Worm (Caenorhabditis elegans) whole organism, L1 larva: ENCODE data around the gene F08D12.3.

ENCODE experiments used
- C16A3.4 ChIP-seq: fragments of 150-350 bp; optimal IDR thresholded peaks from 2 replicates; lab custom pipeline; 2014; ENCODE audit warnings: missing biosample characterization, missing genetic modification characterization
- C34B4.2 ChIP-seq: sonication (generic microtip); optimal IDR thresholded peaks from 2 replicates; lab custom pipeline; 2017; ENCODE audit warnings: mild to moderate bottlenecking, missing genetic modification characterization, missing compliant biosample characterization
- F16B12.6 ChIP-seq: fragments of 150-350 bp; optimal IDR thresholded peaks from 2 replicates; lab custom pipeline; 2014; ENCODE audit warnings: missing biosample characterization, missing genetic modification characterization
- Y116A8C.19 ChIP-seq: sonication (generic microtip); optimal IDR thresholded peaks from 2 replicates; lab custom pipeline; 2016; ENCODE audit warnings: missing compliant biosample characterization, missing genetic modification characterization, borderline replicate concordance
- aha-1 ChIP-seq: fragments of 150-350 bp; optimal IDR thresholded peaks from 2 replicates; lab custom pipeline; 2014; ENCODE audit warnings: missing biosample characterization, missing genetic modification characterization
- aly-2 ChIP-seq: fragments of 150-350 bp; optimal IDR thresholded peaks from 2 replicates; lab custom pipeline; 2014; ENCODE audit warnings: missing biosample characterization, missing genetic modification characterization
- ama-1 ChIP-seq: fragments of 150-350 bp; optimal IDR thresholded peaks from 2 replicates; lab custom pipeline; 2014
- blmp-1 ChIP-seq: fragments of 150-350 bp; optimal IDR thresholded peaks from 2 replicates; lab custom pipeline; 2014; ENCODE audit warnings: missing biosample characterization, missing genetic modification characterization
- ceh-63 ChIP-seq: fragments of 200-800 bp; sonication (Bioruptor generic); optimal IDR thresholded peaks from 2 replicates; lab custom pipeline; 2018; ENCODE audit warnings: mild to moderate bottlenecking, missing genetic modification characterization, missing compliant biosample characterization
- ceh-8 ChIP-seq: fragments of 200-800 bp; sonication (Bioruptor generic); optimal IDR thresholded peaks from 2 replicates; lab custom pipeline; 2018; ENCODE audit warnings: mild to moderate bottlenecking, missing genetic modification characterization, moderate library complexity, missing compliant biosample characterization
- ceh-82 ChIP-seq, 3 experiments: fragments of 150-350 bp in 1 of 3; sonication (generic microtip) in 2 of 3; optimal IDR thresholded peaks; 2 replicates each; lab custom pipeline; 2014 to 2017; ENCODE audit warnings: missing biosample characterization in 3 of 3, missing genetic modification characterization in 3 of 3
- ceh-90 ChIP-seq: sonication (generic microtip); optimal IDR thresholded peaks from 2 replicates; lab custom pipeline; 2016; ENCODE audit warnings: missing genetic modification characterization, missing compliant biosample characterization
- ces-1 ChIP-seq: fragments of 150-350 bp; optimal IDR thresholded peaks from 2 replicates; lab custom pipeline; 2014; ENCODE audit warnings: missing biosample characterization, missing genetic modification reagents, missing genetic modification characterization
- dpl-1 ChIP-seq, 3 experiments: fragments of 150-350 bp in 2 of 3; sonication (generic microtip) in 1 of 3; optimal IDR thresholded peaks; 2 replicates each; lab custom pipeline; 2014 to 2017; ENCODE audit warnings: missing biosample characterization in 3 of 3, missing genetic modification characterization in 3 of 3, missing genetic modification reagents in 3 of 3
- dsc-1 ChIP-seq: sonication (generic microtip); optimal IDR thresholded peaks from 2 replicates; lab custom pipeline; 2016; ENCODE audit warnings: mild to moderate bottlenecking, missing genetic modification characterization, missing compliant biosample characterization
- efl-3 ChIP-seq: fragments of 200-800 bp; sonication (Bioruptor generic); optimal IDR thresholded peaks from 2 replicates; lab custom pipeline; 2018; ENCODE audit warnings: mild to moderate bottlenecking, missing genetic modification characterization, missing compliant biosample characterization
- elt-3 ChIP-seq, 6 experiments: fragments of 150-350 bp in 1 of 6; sonication (generic microtip); optimal IDR thresholded peaks; 2 replicates each; lab custom pipeline; 2017 to 2018; ENCODE audit warnings: missing biosample characterization in 6 of 6, missing genetic modification characterization in 6 of 6, inconsistent platforms in 1 of 6
- fkh-10 ChIP-seq: sonication (generic microtip); optimal IDR thresholded peaks from 2 replicates; lab custom pipeline; 2017; ENCODE audit warnings: missing biosample characterization, missing genetic modification reagents, missing genetic modification characterization
- fkh-4 ChIP-seq: sonication (generic microtip); optimal IDR thresholded peaks from 2 replicates; lab custom pipeline; 2016; ENCODE audit warnings: missing compliant biosample characterization, missing genetic modification characterization, borderline replicate concordance
- fos-1 ChIP-seq: fragments of 150-350 bp; optimal IDR thresholded peaks from 2 replicates; lab custom pipeline; 2014; ENCODE audit warnings: missing biosample characterization, missing genetic modification characterization
- grh-1 ChIP-seq: fragments of 200-800 bp; sonication (Bioruptor generic); IDR thresholded peaks from 2 replicates; pipeline ENCODE4 v1.3.6; 2022; ENCODE audit warnings: missing genetic modification reagents, missing genetic modification characterization, missing compliant biosample characterization
- hlh-4 ChIP-seq: sonication (generic microtip); optimal IDR thresholded peaks from 2 replicates; lab custom pipeline; 2016; ENCODE audit warnings: mild to moderate bottlenecking, missing genetic modification characterization, missing compliant biosample characterization
- hpl-2 ChIP-seq: fragments of 150-350 bp; optimal IDR thresholded peaks from 2 replicates; lab custom pipeline; 2014; ENCODE audit warnings: missing biosample characterization, missing genetic modification reagents, missing genetic modification characterization
- irx-1 ChIP-seq: sonication (generic microtip); optimal IDR thresholded peaks from 2 replicates; lab custom pipeline; 2016; ENCODE audit warnings: missing genetic modification characterization, missing compliant biosample characterization
- isw-1 ChIP-seq: fragments of 200-800 bp; sonication (Bioruptor generic); IDR thresholded peaks from 2 replicates; pipeline ENCODE4 v1.3.6; 2022; ENCODE audit warnings: missing genetic modification characterization, missing compliant biosample characterization
- jun-1 ChIP-seq: fragments of 150-350 bp; optimal IDR thresholded peaks from 2 replicates; lab custom pipeline; 2014; ENCODE audit warnings: missing biosample characterization, missing genetic modification reagents, missing genetic modification characterization
- lin-13 ChIP-seq: fragments of 150-350 bp; optimal IDR thresholded peaks from 2 replicates; lab custom pipeline; 2014; ENCODE audit warnings: missing biosample characterization, missing genetic modification reagents, missing genetic modification characterization
- lin-14 ChIP-seq: fragments of 200-800 bp; sonication (Bioruptor generic); optimal IDR thresholded peaks from 2 replicates; lab custom pipeline; 2018; ENCODE audit warnings: mild to moderate bottlenecking, missing genetic modification characterization, moderate library complexity, missing compliant biosample characterization
- lin-39 ChIP-seq: fragments of 150-350 bp; optimal IDR thresholded peaks from 2 replicates; lab custom pipeline; 2014; ENCODE audit warnings: missing biosample characterization, missing genetic modification reagents, missing genetic modification characterization
- lir-3 ChIP-seq: sonication (generic microtip); optimal IDR thresholded peaks from 2 replicates; lab custom pipeline; 2016; ENCODE audit warnings: mild to moderate bottlenecking, missing genetic modification characterization, moderate library complexity, missing compliant biosample characterization; ENCODE audit not compliant: poor library complexity
- lsy-2 ChIP-seq, 2 experiments: fragments of 150-350 bp; optimal IDR thresholded peaks; 2 replicates each; lab custom pipeline; 2014; ENCODE audit warnings: missing biosample characterization in 2 of 2, missing genetic modification characterization in 2 of 2
- nhr-12 ChIP-seq: sonication (generic microtip); optimal IDR thresholded peaks from 2 replicates; lab custom pipeline; 2017; ENCODE audit warnings: missing biosample characterization, missing genetic modification characterization
- nhr-19 ChIP-seq: fragments of 200-800 bp; sonication (Bioruptor generic); conservative IDR thresholded peaks from 2 replicates; pipeline ENCODE4 v1.3.6; 2022; ENCODE audit warnings: missing genetic modification characterization, missing compliant biosample characterization
- nhr-20 ChIP-seq: sonication (generic microtip); optimal IDR thresholded peaks from 2 replicates; lab custom pipeline; 2016; ENCODE audit warnings: mild to moderate bottlenecking, missing genetic modification characterization, missing compliant biosample characterization
- nhr-47 ChIP-seq: sonication (generic microtip); optimal IDR thresholded peaks from 2 replicates; lab custom pipeline; 2016; ENCODE audit warnings: mild to moderate bottlenecking, missing genetic modification characterization, moderate library complexity, missing compliant biosample characterization
- nhr-76 ChIP-seq: sonication (generic microtip); optimal IDR thresholded peaks from 2 replicates; lab custom pipeline; 2017; ENCODE audit warnings: missing biosample characterization, missing genetic modification characterization
- nhr-84 ChIP-seq: sonication (generic microtip); optimal IDR thresholded peaks from 2 replicates; lab custom pipeline; 2017; ENCODE audit warnings: missing biosample characterization, missing genetic modification characterization
- nhr-90 ChIP-seq: sonication (generic microtip); optimal IDR thresholded peaks from 2 replicates; lab custom pipeline; 2016; ENCODE audit warnings: mild to moderate bottlenecking, missing genetic modification characterization, missing compliant biosample characterization; ENCODE audit not compliant: poor library complexity
- pax-3 ChIP-seq: fragments of 200-800 bp; sonication (Bioruptor generic); optimal IDR thresholded peaks from 2 replicates; lab custom pipeline; 2018; ENCODE audit warnings: mild to moderate bottlenecking, missing genetic modification characterization, moderate library complexity, missing compliant biosample characterization
- rnt-1 ChIP-seq: sonication (generic microtip); optimal IDR thresholded peaks from 2 replicates; lab custom pipeline; 2016; ENCODE audit warnings: mild to moderate bottlenecking, missing genetic modification characterization, moderate library complexity, missing compliant biosample characterization
- skn-1 ChIP-seq: fragments of 150-350 bp; optimal IDR thresholded peaks from 2 replicates; lab custom pipeline; 2014; ENCODE audit warnings: missing biosample characterization, missing genetic modification characterization
- snu-23 ChIP-seq: sonication (generic microtip); optimal IDR thresholded peaks from 2 replicates; lab custom pipeline; 2016; ENCODE audit warnings: missing genetic modification characterization, missing compliant biosample characterization
- sox-4 ChIP-seq: sonication (generic microtip); optimal IDR thresholded peaks from 2 replicates; lab custom pipeline; 2016; ENCODE audit warnings: missing genetic modification characterization, missing compliant biosample characterization
- sptf-1 ChIP-seq: fragments of 150-350 bp; optimal IDR thresholded peaks from 2 replicates; lab custom pipeline; 2014; ENCODE audit warnings: missing biosample characterization, missing genetic modification characterization
- sup-37 ChIP-seq: fragments of 200-800 bp; sonication (Bioruptor generic); optimal IDR thresholded peaks from 2 replicates; lab custom pipeline; 2018; ENCODE audit warnings: mild to moderate bottlenecking, missing genetic modification characterization, missing compliant biosample characterization
- swsn-7 ChIP-seq: sonication (generic microtip); optimal IDR thresholded peaks from 2 replicates; lab custom pipeline; 2016; ENCODE audit warnings: missing genetic modification characterization, missing compliant biosample characterization
- tlp-1 ChIP-seq: fragments of 150-350 bp; optimal IDR thresholded peaks from 2 replicates; lab custom pipeline; 2014; ENCODE audit warnings: missing biosample characterization, missing genetic modification characterization
- unc-130 ChIP-seq: fragments of 150-350 bp; optimal IDR thresholded peaks from 2 replicates; lab custom pipeline; 2017; ENCODE audit warnings: missing biosample characterization, missing genetic modification characterization, inconsistent platforms
- unc-62 ChIP-seq: fragments of 150-350 bp; optimal IDR thresholded peaks from 2 replicates; lab custom pipeline; 2014; ENCODE audit warnings: missing biosample characterization, missing genetic modification reagents, missing genetic modification characterization
- vab-15 ChIP-seq: sonication (generic microtip); optimal IDR thresholded peaks from 2 replicates; lab custom pipeline; 2017; ENCODE audit warnings: missing genotype, mild to moderate bottlenecking, missing genetic modification characterization, missing compliant biosample characterization
- xbp-1 ChIP-seq: sonication (generic microtip); optimal IDR thresholded peaks from 2 replicates; lab custom pipeline; 2016; ENCODE audit warnings: missing genetic modification characterization, missing compliant biosample characterization
- zag-1 ChIP-seq: fragments of 150-350 bp; optimal IDR thresholded peaks from 2 replicates; lab custom pipeline; 2014; ENCODE audit warnings: missing biosample characterization, missing genetic modification characterization
- ztf-11 ChIP-seq, 2 experiments: sonication (generic microtip); optimal IDR thresholded peaks; 2 replicates each; lab custom pipeline; 2016 to 2017; ENCODE audit warnings: missing genetic modification characterization in 2 of 2, missing biosample characterization in 1 of 2, missing compliant biosample characterization in 1 of 2

F08D12.3 gene

ce11 chrII:2747956-2748621 lies 31.3 kb upstream of the F08D12.3 start:
- TF ChIP-seq lir-3 (no peak), ceh-8 (peak; percentile 3), zag-1 (tag; lab: Kevin White, UChicago) (peak; percentile 57), dpl-1 (GFP tag; optimal IDR thresholded peaks at IDR 0.05; lab: Kevin White, UChicago) (peak in 2 of 3 experiments; percentile 10 to 11), sup-37 (GFP tag; lab: Kevin White, UChicago) (peak; percentile 11), sox-4 (tag; lab: Kevin White, UChicago) (peak; percentile 34), nhr-90 (tag; lab: Kevin White, UChicago) (no peak), elt-3 (tag; optimal IDR thresholded peaks at IDR 0.05; lab: Kevin White, UChicago) (no peak), jun-1 (tag; lab: Kevin White, UChicago) (peak; percentile 47), lin-13 (GFP tag; lab: Kevin White, UChicago) (peak; percentile 4), aha-1 (tag; lab: Kevin White, UChicago) (no peak), irx-1 (no peak), dsc-1 (tag; lab: Kevin White, UChicago) (peak; percentile 46), nhr-76 (tag; lab: Kevin White, UChicago) (no peak), ceh-90 (no peak), vab-15 (no peak), nhr-84 (tag; lab: Kevin White, UChicago) (no peak), skn-1 (tag; lab: Kevin White, UChicago) (peak; percentile 9), blmp-1 (tag; lab: Kevin White, UChicago) (no peak), swsn-7 (tag; lab: Kevin White, UChicago) (peak; percentile 53), aly-2 (tag; lab: Kevin White, UChicago) (no peak), tlp-1 (tag; lab: Kevin White, UChicago) (no peak), ama-1 (lab: Kevin White, UChicago) (no peak), ceh-63 (GFP tag; lab: Kevin White, UChicago) (no peak), fos-1 (tag; lab: Kevin White, UChicago) (peak; percentile 54), fkh-4 (tag; lab: Kevin White, UChicago) (no peak), ceh-82 (tag; optimal IDR thresholded peaks at IDR 0.05; lab: Kevin White, UChicago) (peak; percentile 50 to 64 (median 57)), fkh-10 (GFP tag; lab: Kevin White, UChicago) (peak; percentile 88), C34B4.2 (tag; lab: Kevin White, UChicago) (no peak), grh-1 (GFP tag; lab: Robert Waterston, UW) (no peak), nhr-47 (tag; lab: Kevin White, UChicago) (peak; percentile 78), snu-23 (GFP tag; lab: Kevin White, UChicago) (peak; percentile 55), F16B12.6 (tag; lab: Kevin White, UChicago) (no peak), ces-1 (GFP tag; lab: Kevin White, UChicago) (no peak), nhr-19 (GFP tag; lab: Robert Waterston, UW) (peak; percentile 16), lin-39 (tag; lab: Kevin White, UChicago) (no peak), hpl-2 (no peak), lin-14 (peak; percentile 95), Y116A8C.19 (tag; lab: Kevin White, UChicago) (no peak), nhr-12 (no peak), hlh-4 (tag; lab: Kevin White, UChicago) (no peak), C16A3.4 (tag; lab: Kevin White, UChicago) (no peak), unc-130 (no peak), nhr-20 (no peak), pax-3 (tag; lab: Kevin White, UChicago) (no peak), xbp-1 (tag; lab: Kevin White, UChicago) (peak; percentile 42), sptf-1 (tag; lab: Kevin White, UChicago) (no peak), isw-1 (GFP tag; lab: Robert Waterston, UW) (peak; percentile 53), unc-62 (GFP tag; lab: Kevin White, UChicago) (no peak), efl-3 (no peak), ztf-11 (tag; optimal IDR thresholded peaks at IDR 0.05; lab: Kevin White, UChicago) (no peak), lsy-2 (tag; optimal IDR thresholded peaks at IDR 0.05; lab: Kevin White, UChicago) (peak; percentile 48 to 62), rnt-1 (tag; lab: Kevin White, UChicago) (no peak)
